Fruit fly (Drosophila melanogaster) Kc167 (cell line): ENCODE measurements around the gene Ir7a.

Experiments
- Myc ChIP-seq: fragments of >200 bp; optimal IDR thresholded peaks from 2 replicates; lab custom pipeline; 2017; ENCODE audit warnings: missing external identifiers
- insv ChIP-seq: fragments of >200 bp; optimal IDR thresholded peaks from 3 replicates; lab custom pipeline; 2018; ENCODE audit warnings: missing external identifiers
- psq ChIP-seq: fragments of >200 bp; optimal IDR thresholded peaks from 2 replicates; lab custom pipeline; 2017; ENCODE audit warnings: missing external identifiers
- ttk ChIP-seq: sonication (Bioruptor generic); optimal IDR thresholded peaks from 2 replicates; lab custom pipeline; 2017; ENCODE audit warnings: missing external identifiers

- TF ChIP-seq Myc (lab: Kevin White, UChicago) (no peak), psq (no peak), ttk (lab: Kevin White, UChicago) (no peak), insv (lab: Kevin White, UChicago) (no peak)
These were observed at the start of gene Ir7a for dm6 chrX:7764682-7765081.
